Worm (Caenorhabditis elegans): ENCODE results near the gene F20D6.11.
A peak's percentile ranks its signal among the peaks of the same experiment; 100 is the strongest.

Gene F20D6.11

DNA sequence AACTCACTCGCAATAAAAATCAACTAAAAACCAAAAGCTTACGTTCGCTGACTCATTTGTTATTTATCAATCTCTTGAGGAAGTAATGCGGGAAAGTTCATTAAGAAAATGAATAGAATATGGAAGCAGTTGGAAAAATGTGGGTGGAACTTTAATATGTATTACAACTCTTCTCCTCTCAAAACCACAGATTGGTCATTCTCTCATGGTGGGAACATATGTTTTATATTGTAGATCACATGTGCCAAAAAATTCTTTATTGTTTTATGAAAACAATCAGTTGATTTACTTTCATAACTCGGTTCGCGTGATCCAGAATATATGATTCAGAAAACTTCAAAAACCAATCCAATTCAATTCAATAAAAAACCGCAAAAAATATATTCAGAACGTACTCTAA, 27.2 kb downstream of the F20D6.11 start:
- TF ChIP-seq aly-2 (tag; optimal IDR thresholded peaks at IDR 0.05) = no peak
- TF ChIP-seq zfp-3 (GFP tag; conservative IDR thresholded peaks at IDR 0.05) = no peak
- no peak for TF ChIP-seq ztf-11 (tag; optimal IDR thresholded peaks at IDR 0.05)
- no peak for TF ChIP-seq nhr-42 (GFP tag; IDR thresholded peaks at IDR 0.05)
- no peak for TF ChIP-seq T26A8.4 (GFP tag; IDR thresholded peaks at IDR 0.05)
- TF ChIP-seq mdt-29 (GFP tag; IDR thresholded peaks at IDR 0.05) = no peak
- no peak for TF ChIP-seq ceh-32 (tag; optimal IDR thresholded peaks at IDR 0.05; ENCODE audit: poor library complexity)
- no peak for TF ChIP-seq dmd-9 (GFP tag; IDR thresholded peaks at IDR 0.05)
- TF ChIP-seq duxl-1 (tag; optimal IDR thresholded peaks at IDR 0.05; ENCODE audit: poor library complexity) = no peak
- no peak for TF ChIP-seq sdz-12 (GFP tag; optimal IDR thresholded peaks at IDR 0.05)
- TF ChIP-seq daf-19 (GFP tag; conservative IDR thresholded peaks at IDR 0.05) = no peak
- no peak for TF ChIP-seq fos-1 (tag; optimal IDR thresholded peaks at IDR 0.05)
- TF ChIP-seq hlh-11 (tag; optimal IDR thresholded peaks at IDR 0.05) = no peak
- no peak for TF ChIP-seq nhr-11 (tag; optimal IDR thresholded peaks at IDR 0.05)
- no peak for TF ChIP-seq nhr-76 (tag; optimal IDR thresholded peaks at IDR 0.05)
- no peak for TF ChIP-seq nhr-25 (tag; optimal IDR thresholded peaks at IDR 0.05; ENCODE audit: borderline replicate concordance, insufficient read depth)
- no peak for TF ChIP-seq jun-1 (tag; optimal IDR thresholded peaks at IDR 0.05)
- TF ChIP-seq lin-29 (GFP tag; IDR thresholded peaks at IDR 0.05) = no peak
- TF ChIP-seq Y105C5A.15 (GFP tag; IDR thresholded peaks at IDR 0.05) = no peak

DNA sequence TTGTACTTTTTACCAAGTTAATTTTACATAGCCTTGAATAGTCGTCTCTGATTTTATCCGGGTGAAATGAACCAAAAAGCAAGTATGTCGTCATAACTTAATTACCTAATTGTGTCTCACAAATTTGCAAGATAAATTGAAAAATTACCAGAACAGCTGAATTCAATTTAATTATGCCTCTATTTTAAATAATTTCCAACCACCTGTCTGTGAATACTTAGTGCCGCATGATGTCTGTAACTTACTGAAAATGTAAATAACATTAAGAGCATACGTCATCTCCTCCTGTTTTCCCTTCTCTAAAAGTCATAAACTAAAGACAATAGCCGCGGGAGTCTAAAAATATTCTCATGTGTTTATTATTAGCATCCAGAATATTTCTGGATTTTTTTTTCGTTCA, 28.6 kb downstream of the F20D6.11 start:
- TF ChIP-seq ZK546.5 (tag; optimal IDR thresholded peaks at IDR 0.05) (no peak), cey-2 (tag; optimal IDR thresholded peaks at IDR 0.05; ENCODE audit: borderline replicate concordance, insufficient read depth) (no peak), D1046.2 (GFP tag; IDR thresholded peaks at IDR 0.05) (no peak)

DNA sequence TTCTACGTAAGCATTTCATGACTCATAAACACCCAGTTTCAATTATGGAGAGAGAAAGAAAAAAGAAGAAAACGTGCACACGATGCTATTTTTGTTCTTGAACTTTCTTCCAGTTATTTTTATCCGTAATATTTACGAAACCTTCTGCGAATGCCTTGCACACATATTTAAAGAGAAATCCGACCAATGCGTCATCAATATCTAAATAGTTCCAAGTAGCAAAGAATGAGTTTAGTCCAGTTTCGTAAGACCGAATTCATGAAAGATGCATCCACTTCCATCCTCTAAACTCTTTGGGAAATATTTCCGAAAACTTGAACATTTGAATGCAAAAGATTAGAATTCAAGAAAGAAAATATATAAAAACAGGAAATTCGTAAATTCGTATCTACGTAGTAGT, 29.7 kb downstream of the F20D6.11 start:
- TF ChIP-seq aha-1 (tag) (peak; percentile 99), nhr-11 (tag; optimal IDR thresholded peaks at IDR 0.05) (no peak), sdz-12 (GFP tag; optimal IDR thresholded peaks at IDR 0.05) (no peak), tra-1 (GFP tag; IDR thresholded peaks at IDR 0.05) (no peak)

DNA sequence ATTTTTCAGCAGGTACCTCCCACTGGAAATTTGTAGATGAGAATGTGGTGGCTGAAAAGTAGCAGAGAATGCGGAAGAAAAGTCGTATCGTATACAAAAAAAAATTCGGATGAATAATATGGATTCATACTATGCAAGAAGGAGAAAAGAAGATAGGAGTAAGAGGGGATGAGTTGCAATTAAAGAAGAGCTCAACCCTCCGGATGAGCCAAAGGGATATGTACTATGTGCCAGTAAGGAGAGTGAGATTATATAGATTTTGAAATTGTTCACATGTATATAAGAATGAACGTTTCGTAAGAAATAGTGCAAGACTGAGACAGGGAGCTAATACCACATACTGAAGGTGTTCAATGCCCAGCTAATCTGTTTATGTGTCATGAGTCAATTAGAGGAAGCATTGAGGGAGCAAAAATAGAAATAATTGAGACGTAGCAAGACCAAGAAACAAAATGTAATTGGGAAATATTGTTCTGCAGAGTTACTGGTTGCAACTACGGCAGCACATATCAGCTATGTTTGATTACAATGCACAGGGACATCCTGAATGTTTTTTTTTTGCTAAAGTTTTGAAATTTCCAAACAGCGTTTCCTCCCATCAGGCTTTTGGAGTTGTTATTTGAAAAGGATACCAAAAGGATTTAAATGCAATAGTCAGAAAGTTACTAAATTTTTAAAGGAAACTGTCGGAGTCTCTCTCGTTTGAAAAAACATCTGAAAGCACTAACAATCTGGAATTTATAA, 30.5 kb downstream of the F20D6.11 start, which contains the start of gene F20D6.8:
F20D6.8 (minus strand) TSS at position 51 of the 744 bp plus-strand sequence.
- TF ChIP-seq unc-62 (GFP tag; optimal IDR thresholded peaks at IDR 0.05 in 1 of 2) (peak in 1 of 2 experiments; percentile 92), unc-62 (tag; optimal IDR thresholded peaks at IDR 0.05) (no peak), vab-7 (GFP tag; IDR thresholded peaks at IDR 0.05) (no peak), lin-29 (GFP tag; IDR thresholded peaks at IDR 0.05) (no peak), nhr-237 (tag; optimal IDR thresholded peaks at IDR 0.05) (no peak), lsy-2 (tag; optimal IDR thresholded peaks at IDR 0.05) (no peak)

DNA sequence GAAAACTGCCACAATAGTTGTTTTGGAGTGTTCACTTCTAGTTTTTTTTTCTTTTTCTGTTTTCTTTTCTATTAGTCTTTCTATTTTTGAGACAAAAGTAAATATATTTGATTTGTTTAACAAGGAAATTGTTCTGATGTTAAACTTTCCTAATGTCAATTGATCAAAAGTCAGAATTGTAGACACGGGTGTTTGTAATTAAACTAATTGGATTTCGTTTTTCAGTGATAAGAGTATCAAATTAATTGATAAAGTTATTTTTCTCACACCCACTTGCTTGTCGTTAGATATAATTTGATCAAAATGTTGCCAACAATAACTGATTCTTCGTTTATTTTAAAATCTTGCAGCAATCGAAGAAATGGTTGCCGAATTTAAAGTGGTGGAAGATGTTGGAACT, 35.7 kb downstream of the F20D6.11 start:
- no peak for TF ChIP-seq lin-15B (tag; optimal IDR thresholded peaks at IDR 0.05)
- TF ChIP-seq lir-3 (tag; optimal IDR thresholded peaks at IDR 0.05) = no peak
- TF ChIP-seq lsy-2 (tag; optimal IDR thresholded peaks at IDR 0.05) = no peak
- TF ChIP-seq nhr-28 (tag; optimal IDR thresholded peaks at IDR 0.05) = no peak
- no peak for TF ChIP-seq daf-16 (GFP tag; optimal IDR thresholded peaks at IDR 0.05)
- TF ChIP-seq daf-16 (tag; optimal IDR thresholded peaks at IDR 0.05) = peak; percentile 53
- no peak for TF ChIP-seq Y75B8A.6 (GFP tag; IDR thresholded peaks at IDR 0.05)

Measured in whole organism, L4 larva.